Worm (Caenorhabditis elegans): ENCODE results near the gene F36A4.2.

F36A4.2 gene

DNA sequence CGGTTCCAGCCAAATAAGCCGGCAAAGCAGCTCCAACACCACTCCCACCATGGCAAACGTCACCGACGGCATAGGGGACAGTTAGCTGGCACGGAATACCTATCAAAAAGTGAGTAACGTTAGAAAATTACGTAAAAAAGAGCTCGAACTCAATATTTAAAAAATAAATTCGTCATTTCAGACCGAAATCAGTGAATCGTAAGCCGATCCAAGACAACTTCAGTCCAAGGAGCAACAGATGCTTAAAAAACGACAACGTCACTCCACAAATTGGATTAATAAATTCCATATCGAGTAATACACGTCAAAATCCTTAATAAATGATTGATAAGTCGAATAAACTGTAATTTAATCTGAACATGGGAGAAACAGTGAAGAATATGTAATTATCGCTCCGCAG, 35.3 kb downstream of the F36A4.2 start:
- TF ChIP-seq ztf-11 (tag; optimal IDR thresholded peaks at IDR 0.05) (no peak), fkh-10 (GFP tag; optimal IDR thresholded peaks at IDR 0.05) (no peak), fos-1 (tag; optimal IDR thresholded peaks at IDR 0.05) (no peak), skn-1 (tag; optimal IDR thresholded peaks at IDR 0.05) (no peak), mdl-1 (tag; optimal IDR thresholded peaks at IDR 0.05) (no peak), pha-4 (tag; optimal IDR thresholded peaks at IDR 0.05) (no peak), nhr-28 (tag; optimal IDR thresholded peaks at IDR 0.05) (no peak), zag-1 (tag; optimal IDR thresholded peaks at IDR 0.05) (no peak), tbx-2 (tag; optimal IDR thresholded peaks at IDR 0.05) (no peak), elt-2 (tag; optimal IDR thresholded peaks at IDR 0.05) (no peak), nhr-23 (tag; optimal IDR thresholded peaks at IDR 0.05) (no peak), ceh-28 (tag; optimal IDR thresholded peaks at IDR 0.05) (no peak), nhr-25 (tag; optimal IDR thresholded peaks at IDR 0.05) (no peak), sea-2 (GFP tag; optimal IDR thresholded peaks at IDR 0.05) (no peak), lsy-12 (tag; optimal IDR thresholded peaks at IDR 0.05) (no peak), unc-39 (tag; optimal IDR thresholded peaks at IDR 0.05) (no peak), ceh-9 (tag; optimal IDR thresholded peaks at IDR 0.05) (no peak), egl-5 (tag; optimal IDR thresholded peaks at IDR 0.05) (no peak)

DNA sequence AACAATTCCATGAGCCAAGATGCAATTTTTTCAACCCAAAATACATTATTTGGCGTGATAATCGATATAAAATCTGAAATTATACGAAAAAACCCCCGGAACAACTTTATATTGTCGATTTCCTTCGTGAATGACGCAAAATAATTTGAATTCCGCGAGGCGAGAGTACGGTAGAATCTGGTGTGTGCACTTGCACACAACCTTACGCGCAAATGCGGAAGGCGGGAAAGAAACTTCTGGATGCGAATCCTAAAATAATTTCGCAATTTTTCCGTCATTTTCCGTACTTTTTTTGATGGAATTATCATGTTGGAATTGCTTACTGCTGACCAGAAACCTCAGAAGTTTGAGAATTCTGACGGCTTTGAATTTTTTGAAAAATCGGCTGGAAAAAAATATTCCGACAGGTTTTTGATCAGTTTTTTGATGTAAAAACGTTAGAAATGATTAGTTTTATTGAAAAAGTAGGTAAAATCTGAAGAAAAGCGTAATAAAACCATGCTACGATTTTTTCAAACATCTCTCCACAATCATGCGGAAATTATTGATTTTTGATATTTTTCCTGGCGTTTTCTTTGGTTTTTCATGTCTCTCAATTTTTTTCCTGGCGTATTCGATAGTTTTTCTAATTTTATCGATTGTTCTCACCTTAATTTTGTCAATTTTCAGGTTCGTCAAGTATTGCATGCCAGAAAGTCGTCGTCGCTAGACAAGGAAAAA, 36.4 kb downstream of the F36A4.2 start, which contains the start of gene set-9:
set-9 (plus strand) TSS at position 670 of the 720 bp plus-strand sequence.
- TF ChIP-seq lin-39 (tag; optimal IDR thresholded peaks at IDR 0.05) (no peak), eor-1 (tag; optimal IDR thresholded peaks at IDR 0.05) (no peak), fos-1 (tag; optimal IDR thresholded peaks at IDR 0.05) (no peak), daf-12 (tag; optimal IDR thresholded peaks at IDR 0.05) (no peak), sea-2 (GFP tag; optimal IDR thresholded peaks at IDR 0.05) (no peak)

DNA sequence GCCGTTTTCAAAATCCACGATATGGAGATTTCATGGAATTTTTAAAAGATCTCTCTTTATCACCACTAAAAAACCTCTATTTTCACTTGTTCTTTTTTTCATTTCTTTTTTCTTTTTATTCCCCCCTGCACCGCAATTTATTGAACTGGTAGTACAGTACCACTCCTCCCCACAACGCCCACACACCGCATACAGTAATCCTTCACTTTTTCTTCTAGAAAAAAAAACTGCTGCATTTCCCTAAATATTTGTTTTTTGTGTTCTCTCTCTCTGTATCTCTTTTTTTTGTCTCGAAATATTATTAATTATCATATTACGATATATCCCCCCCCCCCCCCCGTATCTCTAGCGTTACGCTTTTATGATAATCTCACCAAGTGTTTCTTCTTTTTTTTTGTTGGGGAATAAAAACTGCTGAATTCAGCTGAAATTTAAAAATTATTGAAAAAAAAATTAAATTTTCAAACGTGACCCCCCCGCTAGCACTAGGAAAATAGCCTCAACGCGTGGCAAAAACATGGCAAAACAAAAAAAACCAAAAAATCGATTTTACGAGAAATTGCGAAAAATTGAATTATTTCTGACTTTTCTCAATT, 45.9 kb downstream of the F36A4.2 start, which contains the start of gene Y24D9B.1:
Y24D9B.1 (plus strand) TSS at position 546 of the 596 bp plus-strand sequence.
- TF ChIP-seq nhr-237 (tag; optimal IDR thresholded peaks at IDR 0.05) (no peak), zag-1 (tag; optimal IDR thresholded peaks at IDR 0.05) (no peak)

DNA sequence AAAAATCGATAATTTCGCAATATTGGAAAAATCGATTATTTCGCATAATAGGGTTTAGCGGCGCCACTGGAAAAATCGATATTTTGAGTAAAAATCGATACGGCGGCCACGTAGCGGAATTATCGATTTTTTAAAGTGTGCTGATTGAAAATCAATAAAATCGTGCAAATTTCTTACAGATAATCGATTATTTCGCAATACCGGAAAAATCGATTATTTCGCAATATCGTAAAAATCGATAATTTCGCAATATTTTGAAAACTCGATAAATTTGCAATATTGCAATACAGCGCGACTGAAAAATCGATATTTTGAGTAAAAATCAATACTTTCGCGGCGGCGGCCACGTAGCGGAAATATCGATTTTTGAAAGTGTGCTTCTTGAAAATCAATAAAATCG, 46.6 kb downstream of the F36A4.2 start:
- TF ChIP-seq lsy-12 (tag; optimal IDR thresholded peaks at IDR 0.05) (no peak), ceh-28 (tag; optimal IDR thresholded peaks at IDR 0.05) (peak; percentile 96)

DNA sequence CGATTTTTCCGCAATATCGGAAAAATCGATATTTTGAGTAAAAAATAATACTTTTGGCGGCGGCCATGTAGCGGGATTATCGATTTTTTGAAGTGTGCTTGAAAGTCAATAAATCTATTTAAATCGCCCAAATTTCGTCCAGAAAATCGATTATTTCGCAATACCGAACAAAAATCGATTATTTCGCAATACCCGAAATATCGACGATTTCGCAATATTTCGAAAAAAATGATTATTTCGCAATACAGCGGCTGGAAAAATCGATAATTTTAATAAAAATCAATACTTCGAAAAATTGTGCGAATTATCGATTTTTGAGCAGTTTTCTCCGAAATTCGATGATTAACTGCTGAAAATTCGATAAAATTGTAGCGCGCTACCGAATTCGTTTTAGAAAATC, 47.0 kb downstream of the F36A4.2 start:
- TF ChIP-seq pqm-1 (tag; optimal IDR thresholded peaks at IDR 0.05) (no peak), snpc-4 (tag; optimal IDR thresholded peaks at IDR 0.05) (no peak)

DNA sequence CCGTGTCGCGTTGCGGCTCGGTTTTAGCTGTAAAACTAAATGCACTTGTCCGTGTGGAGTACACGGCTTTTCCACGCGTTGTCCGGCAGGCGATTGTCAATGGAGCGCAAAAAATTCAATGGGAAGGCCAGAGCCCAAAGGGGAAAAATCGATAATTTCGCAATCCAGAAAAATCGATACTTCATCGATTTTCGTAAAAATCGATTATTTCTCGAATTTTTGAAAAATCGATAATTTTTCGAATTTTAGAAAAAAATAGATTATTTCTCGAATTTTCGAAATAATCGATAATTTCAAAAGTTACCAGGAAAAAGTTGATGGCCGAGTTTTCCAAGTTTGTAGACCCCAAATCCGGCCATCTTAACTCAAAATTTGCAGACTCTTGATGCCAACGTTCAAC, 48.4 kb downstream of the F36A4.2 start:
- TF ChIP-seq ceh-28 (tag; optimal IDR thresholded peaks at IDR 0.05), result peak; percentile 92
- no peak for TF ChIP-seq lin-39 (tag; optimal IDR thresholded peaks at IDR 0.05)

Measured in whole organism, L3 larva.